Worm (Caenorhabditis elegans): ENCODE results near the gene adbp-1.

DNA sequence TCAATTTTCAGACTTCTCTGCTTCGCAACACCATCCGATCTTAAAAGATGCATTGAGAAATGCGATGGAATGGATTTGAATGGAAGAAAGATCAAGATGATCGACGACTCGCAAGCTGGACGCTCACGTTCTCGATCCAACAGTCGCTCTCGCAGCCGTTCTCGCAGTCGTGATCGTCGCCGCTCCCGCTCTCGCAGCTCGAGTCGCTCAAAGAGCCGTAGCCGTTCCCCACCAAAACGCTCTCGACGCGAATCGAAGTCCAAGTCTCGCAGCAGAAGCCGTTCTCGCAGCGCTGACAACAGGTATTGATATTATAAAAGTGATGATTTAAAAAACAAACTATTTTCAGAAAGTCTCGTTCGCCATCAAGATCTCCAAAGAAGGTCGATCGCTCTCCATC is 11.2 kb downstream of the adbp-1 start:
- no peak for TF ChIP-seq egl-27 (tag; optimal IDR thresholded peaks at IDR 0.05)
- no peak for TF ChIP-seq sma-3 (GFP tag; optimal IDR thresholded peaks at IDR 0.05)

Measured in whole organism, L2 larva.